Fruit fly (Drosophila melanogaster) whole organism, embryonic: ENCODE measurements around the gene CG10005.

Experiments
- Blimp-1 ChIP-seq: fragments of 200-800 bp; sonication (Bioruptor generic); optimal IDR thresholded peaks from 3 replicates; lab custom pipeline; 2018; ENCODE audit warnings: missing biosample characterization, missing genetic modification characterization, mild to moderate bottlenecking, moderate library complexity, missing genetic modification reagents
- CG11085 ChIP-seq: fragments of 200-800 bp; sonication (Bioruptor generic); IDR thresholded peaks from 2 replicates; pipeline ENCODE4 v1.3.6; 2022; ENCODE audit warnings: missing biosample characterization, missing genetic modification characterization
- CG11093 ChIP-seq: fragments of 200-800 bp; sonication (Bioruptor generic); IDR thresholded peaks from 3 replicates; pipeline ENCODE4 v1.3.6; 2022; ENCODE audit warnings: missing biosample characterization, missing genetic modification characterization
- CG15011 ChIP-seq: fragments of 200-800 bp; sonication (Bioruptor generic); optimal IDR thresholded peaks from 3 replicates; lab custom pipeline; 2018; ENCODE audit warnings: missing biosample characterization, mild to moderate bottlenecking, missing genetic modification characterization
- CG15479 ChIP-seq: fragments of 200-800 bp; sonication (Bioruptor generic); optimal IDR thresholded peaks from 3 replicates; lab custom pipeline; 2019; ENCODE audit warnings: missing biosample characterization, mild to moderate bottlenecking, missing genetic modification characterization, moderate library complexity
- CG16863 ChIP-seq: fragments of 200-800 bp; sonication (Bioruptor generic); optimal IDR thresholded peaks from 3 replicates; lab custom pipeline; 2016; ENCODE audit warnings: missing biosample characterization, missing genetic modification characterization
- CG17186 ChIP-seq: fragments of 200-800 bp; sonication (Bioruptor generic); optimal IDR thresholded peaks from 3 replicates; lab custom pipeline; 2017; ENCODE audit warnings: missing biosample characterization, missing genetic modification reagents, missing genetic modification characterization
- CG17912 ChIP-seq: fragments of 200-800 bp; sonication (Bioruptor generic); optimal IDR thresholded peaks from 2 replicates; lab custom pipeline; 2018; ENCODE audit warnings: missing biosample characterization, mild to moderate bottlenecking, missing genetic modification characterization
- CG30431 ChIP-seq: fragments of 200-800 bp; sonication (Bioruptor generic); optimal IDR thresholded peaks from 2 replicates; lab custom pipeline; 2017; ENCODE audit warnings: missing biosample characterization, missing genetic modification characterization
- CG4328 ChIP-seq: fragments of 200-800 bp; sonication (Bioruptor generic); optimal IDR thresholded peaks from 3 replicates; lab custom pipeline; 2017; ENCODE audit warnings: missing biosample characterization, missing genetic modification reagents, missing genetic modification characterization
- CG4707 ChIP-seq: fragments of 200-800 bp; sonication (Bioruptor generic); optimal IDR thresholded peaks from 2 replicates; lab custom pipeline; 2018; ENCODE audit warnings: missing biosample characterization, mild to moderate bottlenecking, missing genetic modification characterization, moderate library complexity
- CG6683 ChIP-seq: fragments of 200-800 bp; sonication (Bioruptor generic); optimal IDR thresholded peaks from 2 replicates; lab custom pipeline; 2017; ENCODE audit warnings: missing biosample characterization, mild to moderate bottlenecking, missing genetic modification characterization, missing genetic modification reagents
- CG6689 ChIP-seq: fragments of 200-800 bp; sonication (Bioruptor generic); IDR thresholded peaks from 2 replicates; pipeline ENCODE4 v1.3.6; 2022; ENCODE audit warnings: missing biosample characterization, missing genetic modification characterization
- CG6854 ChIP-seq: fragments of 200-800 bp; sonication (Bioruptor generic); optimal IDR thresholded peaks from 3 replicates; lab custom pipeline; 2017; ENCODE audit warnings: missing biosample characterization, mild to moderate bottlenecking, missing genetic modification characterization
- CG8089 ChIP-seq: fragments of 200-800 bp; sonication (Bioruptor generic); optimal IDR thresholded peaks from 3 replicates; lab custom pipeline; 2016; ENCODE audit warnings: missing biosample characterization, missing genetic modification characterization
- CG8290 ChIP-seq, 3 experiments: fragments of 200-800 bp; sonication (Bioruptor generic); optimal IDR thresholded peaks; 2 replicates each; lab custom pipeline; 2016 to 2019; ENCODE audit warnings: missing biosample characterization in 3 of 3, missing genetic modification characterization in 3 of 3, mild to moderate bottlenecking in 2 of 3, moderate library complexity in 1 of 3
- CG8359 ChIP-seq: fragments of 200-800 bp; sonication (Bioruptor generic); optimal IDR thresholded peaks from 2 replicates; lab custom pipeline; 2017; ENCODE audit warnings: missing biosample characterization, mild to moderate bottlenecking, missing genetic modification characterization, borderline replicate concordance
- CG8765 ChIP-seq: fragments of 200-800 bp; sonication (Bioruptor generic); IDR thresholded peaks from 2 replicates; pipeline ENCODE4 v1.3.6; 2022; ENCODE audit warnings: missing biosample characterization, missing genetic modification characterization
- CG9727 ChIP-seq: fragments of 200-800 bp; sonication (Bioruptor generic); optimal IDR thresholded peaks from 3 replicates; lab custom pipeline; 2017; ENCODE audit warnings: missing biosample characterization, mild to moderate bottlenecking, missing genetic modification characterization
- CG9817 ChIP-seq: fragments of 200-800 bp; sonication (Bioruptor generic); optimal IDR thresholded peaks from 2 replicates; lab custom pipeline; 2018; ENCODE audit warnings: missing biosample characterization, mild to moderate bottlenecking, missing genetic modification characterization, moderate library complexity
- CkIIα-i1 ChIP-seq: fragments of 200-800 bp; sonication (Bioruptor generic); IDR thresholded peaks from 2 replicates; pipeline ENCODE4 v1.3.6; 2022; ENCODE audit warnings: missing biosample characterization, missing genetic modification characterization
- CoRest ChIP-seq: fragments of 200-800 bp; sonication (Bioruptor generic); optimal IDR thresholded peaks from 3 replicates; lab custom pipeline; 2018; ENCODE audit warnings: missing biosample characterization, mild to moderate bottlenecking, missing genetic modification characterization, moderate library complexity
- D19B ChIP-seq: fragments of 200-800 bp; sonication (Bioruptor generic); optimal IDR thresholded peaks from 2 replicates; lab custom pipeline; 2017; ENCODE audit warnings: missing biosample characterization, mild to moderate bottlenecking, missing genetic modification characterization
- Doc3 ChIP-seq: fragments of 200-800 bp; sonication (Bioruptor generic); IDR thresholded peaks from 3 replicates; pipeline ENCODE4 v1.3.6; 2022; ENCODE audit warnings: missing biosample characterization, missing genetic modification characterization; ENCODE audit not compliant: partially characterized antibody
- MTF-1 ChIP-seq: fragments of 200-800 bp; sonication (Bioruptor generic); optimal IDR thresholded peaks from 2 replicates; lab custom pipeline; 2018; ENCODE audit warnings: missing biosample characterization, mild to moderate bottlenecking, missing genetic modification characterization, borderline replicate concordance
- Mes4 ChIP-seq: fragments of 200-800 bp; sonication (Bioruptor generic); optimal IDR thresholded peaks from 2 replicates; lab custom pipeline; 2016; ENCODE audit warnings: missing biosample characterization, missing genetic modification characterization
- Sox100B ChIP-seq: fragments of 200-800 bp; sonication (Bioruptor generic); optimal IDR thresholded peaks from 3 replicates; lab custom pipeline; 2018; ENCODE audit warnings: missing biosample characterization, mild to moderate bottlenecking, missing genetic modification characterization
- TFAM ChIP-seq: fragments of 200-800 bp; sonication (Bioruptor generic); optimal IDR thresholded peaks from 2 replicates; lab custom pipeline; 2017; ENCODE audit warnings: missing biosample characterization, missing genetic modification characterization, inconsistent platforms
- bbx ChIP-seq: fragments of 200-800 bp; sonication (Bioruptor generic); IDR thresholded peaks from 2 replicates; pipeline ENCODE4 v1.3.6; 2022; ENCODE audit warnings: missing biosample characterization, missing genetic modification characterization; ENCODE audit not compliant: partially characterized antibody
- chm ChIP-seq: fragments of 200-800 bp; sonication (Bioruptor generic); IDR thresholded peaks from 2 replicates; pipeline ENCODE4 v1.3.6; 2022; ENCODE audit warnings: missing biosample characterization, missing genetic modification characterization
- ci ChIP-seq: fragments of 200-800 bp; sonication (Bioruptor generic); IDR thresholded peaks from 3 replicates; pipeline ENCODE4 v1.3.6; 2022; ENCODE audit warnings: missing biosample characterization, missing genetic modification characterization
- cwo ChIP-seq: fragments of 200-800 bp; sonication (Bioruptor generic); optimal IDR thresholded peaks from 3 replicates; lab custom pipeline; 2017; ENCODE audit warnings: missing biosample characterization, missing genetic modification characterization, mild to moderate bottlenecking, moderate library complexity, missing genetic modification reagents
- eyg ChIP-seq: fragments of 200-800 bp; sonication (Bioruptor generic); optimal IDR thresholded peaks from 3 replicates; lab custom pipeline; 2016; ENCODE audit warnings: missing biosample characterization, missing genetic modification characterization
- insv ChIP-seq, 2 experiments: fragments of 200-800 bp; sonication (Bioruptor generic); optimal IDR thresholded peaks; 3 replicates each; lab custom pipeline; 2016 to 2018; ENCODE audit warnings: missing biosample characterization in 2 of 2, missing genetic modification characterization in 2 of 2
- jigr1 ChIP-seq: fragments of 200-800 bp; sonication (Bioruptor generic); IDR thresholded peaks from 3 replicates; pipeline ENCODE4 v1.3.6; 2022; ENCODE audit warnings: missing biosample characterization, missing genetic modification characterization
- kay ChIP-seq: fragments of 200-800 bp; sonication (Bioruptor generic); optimal IDR thresholded peaks from 2 replicates; lab custom pipeline; 2016; ENCODE audit warnings: missing biosample characterization, missing genetic modification characterization
- maf-S ChIP-seq: fragments of 200-800 bp; sonication (Bioruptor generic); optimal IDR thresholded peaks from 2 replicates; lab custom pipeline; 2016; ENCODE audit warnings: missing biosample characterization, missing genetic modification characterization
- nau ChIP-seq: fragments of 200-800 bp; sonication (Bioruptor generic); optimal IDR thresholded peaks from 3 replicates; lab custom pipeline; 2017; ENCODE audit warnings: missing biosample characterization, mild to moderate bottlenecking, missing genetic modification characterization, missing genetic modification reagents
- odd ChIP-seq: fragments of 200-800 bp; sonication (Bioruptor generic); optimal IDR thresholded peaks from 2 replicates; lab custom pipeline; 2017; ENCODE audit warnings: missing biosample characterization, mild to moderate bottlenecking, missing genetic modification characterization
- stc ChIP-seq: fragments of 200-800 bp; sonication (Bioruptor generic); IDR thresholded peaks from 2 replicates; pipeline ENCODE4 v1.3.6; 2022; ENCODE audit warnings: missing biosample characterization, missing genetic modification characterization
- tna ChIP-seq: fragments of 200-800 bp; sonication (Bioruptor generic); IDR thresholded peaks from 2 replicates; pipeline ENCODE4 v1.3.6; 2022; ENCODE audit warnings: missing biosample characterization, missing genetic modification characterization; ENCODE audit not compliant: partially characterized antibody
- zfh2 ChIP-seq: fragments of 200-800 bp; sonication (Bioruptor generic); optimal IDR thresholded peaks from 2 replicates; lab custom pipeline; 2016; ENCODE audit warnings: missing biosample characterization, missing genetic modification characterization

The CG10005 gene

DNA sequence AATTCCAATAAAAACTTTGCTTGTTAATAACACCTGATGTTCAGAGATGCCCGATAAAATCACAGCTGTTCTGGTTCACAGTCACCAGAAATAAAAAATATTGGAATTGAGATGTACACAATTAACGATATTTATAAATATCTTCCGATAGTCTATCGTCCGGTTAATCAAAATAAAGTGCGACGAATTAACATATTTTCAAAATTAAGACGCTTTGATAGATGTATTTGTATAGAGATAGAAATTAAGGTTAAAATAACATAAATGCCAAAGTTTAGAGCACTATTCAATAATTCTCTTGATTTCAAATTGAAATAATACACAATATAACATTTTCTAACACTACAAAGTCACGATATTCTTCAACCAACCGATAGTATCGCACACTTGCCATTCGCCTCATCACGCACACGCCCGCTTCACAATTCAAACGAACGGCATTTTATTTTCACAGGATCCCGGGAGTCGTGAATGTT lies 14.2 kb downstream of the CG10005 start, which contains the start of the genes CG3281 and aurA (continued):
- TF ChIP-seq Blimp-1 (GFP tag; lab: Kevin White, UChicago) (no peak), CG17186 (GFP tag; lab: Kevin White, UChicago) (peak; percentile 72), CG15479 (GFP tag; lab: Kevin White, UChicago) (no peak), CG30431 (no peak), CG6689 (GFP tag; lab: Robert Waterston, UW) (peak; percentile 35; the same call in 1 of the 2 replicates), CG4707 (GFP tag; lab: Kevin White, UChicago) (no peak), CG8089 (GFP tag; lab: Kevin White, UChicago) (peak; percentile 38), zfh2 (GFP tag; lab: Kevin White, UChicago) (peak; percentile 85), CG6854 (GFP tag; lab: Kevin White, UChicago) (no peak), nau (GFP tag; lab: Kevin White, UChicago) (no peak), bbx (GFP tag; lab: Robert Waterston, UW) (peak; percentile 92), CG8290 (GFP tag; optimal IDR thresholded peaks at IDR 0.05; lab: Kevin White, UChicago) (peak; percentile 86), CG8290 (tag; optimal IDR thresholded peaks at IDR 0.05; lab: Kevin White, UChicago) (peak; percentile 50 to 72), MTF-1 (GFP tag; lab: Kevin White, UChicago) (peak; percentile 7), chm (GFP tag; lab: Robert Waterston, UW) (no peak), CG17912 (GFP tag; lab: Kevin White, UChicago) (no peak), eyg (peak; percentile 38), TFAM (no peak), cwo (no peak), Doc3 (GFP tag; lab: Robert Waterston, UW) (peak; percentile 98), CG4328 (GFP tag; lab: Kevin White, UChicago) (peak; percentile 62), CG8359 (GFP tag; lab: Kevin White, UChicago) (no peak), CG11085 (peak; percentile 46; the same call in 1 of the 2 replicates), CkIIα-i1 (GFP tag; lab: Robert Waterston, UW) (no peak), Mes4 (GFP tag; lab: Kevin White, UChicago) (peak; percentile 36), CG9817 (tag; lab: Kevin White, UChicago) (peak; percentile 82), tna (GFP tag; lab: Robert Waterston, UW) (peak; percentile 72), CG11093 (GFP tag; lab: Robert Waterston, UW) (no peak), jigr1 (GFP tag; lab: Robert Waterston, UW) (no peak), maf-S (GFP tag; lab: Kevin White, UChicago) (peak; percentile 71), CG9727 (GFP tag; lab: Kevin White, UChicago) (peak; percentile 76), kay (GFP tag; lab: Kevin White, UChicago) (peak; percentile 64), CG16863 (GFP tag; lab: Kevin White, UChicago) (peak; percentile 50), ci (peak; percentile 34; the same call in 1 of the 3 replicates), CG6683 (no peak), stc (GFP tag; lab: Robert Waterston, UW) (no peak), CoRest (peak; percentile 88), Sox100B (GFP tag; lab: Kevin White, UChicago) (no peak), CG15011 (GFP tag; lab: Kevin White, UChicago) (no peak), odd (GFP tag; lab: Kevin White, UChicago) (no peak), CG8765 (GFP tag; lab: Robert Waterston, UW) (0 out of 2 replicates have a peak, but pooled peaks have one; percentile 23), D19B (GFP tag; lab: Kevin White, UChicago) (peak; percentile 26), insv (GFP tag; optimal IDR thresholded peaks at IDR 0.05; lab: Kevin White, UChicago) (peak in 1 of 2 experiments; percentile 33)
